Worm (Caenorhabditis elegans) whole organism, young adult: ENCODE results near the gene F58D12.1.

Source experiments
- K12H6.12 ChIP-seq: fragments of 200-800 bp; sonication (Bioruptor generic); optimal IDR thresholded peaks from 2 replicates; lab custom pipeline; 2018; ENCODE audit warnings: mild to moderate bottlenecking, missing genetic modification characterization, missing compliant biosample characterization
- T26A5.8 ChIP-seq: sonication (generic microtip); optimal IDR thresholded peaks from 2 replicates; lab custom pipeline; 2016; ENCODE audit warnings: missing genetic modification characterization, missing compliant biosample characterization
- Y53G8AR.9 ChIP-seq: fragments of 200-800 bp; sonication (Bioruptor generic); conservative IDR thresholded peaks from 2 replicates; pipeline ENCODE4 v1.3.6; 2022; ENCODE audit warnings: missing genetic modification reagents, missing genetic modification characterization, missing compliant biosample characterization
- aptf-2 ChIP-seq: fragments of 200-800 bp; sonication (Bioruptor generic); conservative IDR thresholded peaks from 2 replicates; pipeline ENCODE4 v1.3.6; 2022; ENCODE audit warnings: missing genetic modification reagents, missing genetic modification characterization, missing compliant biosample characterization
- attf-5 ChIP-seq: fragments of 200-800 bp; sonication (Bioruptor generic); optimal IDR thresholded peaks from 2 replicates; lab custom pipeline; 2018; ENCODE audit warnings: mild to moderate bottlenecking, missing genetic modification characterization, missing compliant biosample characterization
- attf-6 ChIP-seq: fragments of 200-800 bp; sonication (Bioruptor generic); IDR thresholded peaks from 2 replicates; pipeline ENCODE4 v1.3.6; 2022; ENCODE audit warnings: missing genetic modification reagents, missing genetic modification characterization, missing compliant biosample characterization
- bed-2 ChIP-seq: fragments of 200-800 bp; sonication (Bioruptor generic); IDR thresholded peaks from 2 replicates; pipeline ENCODE4 v1.3.6; 2022; ENCODE audit warnings: missing genetic modification reagents, missing genetic modification characterization, missing compliant biosample characterization
- ceh-91 ChIP-seq: fragments of 200-800 bp; sonication (Bioruptor generic); IDR thresholded peaks from 2 replicates; pipeline ENCODE4 v1.3.6; 2022; ENCODE audit warnings: missing genetic modification reagents, missing genetic modification characterization, missing compliant biosample characterization
- chd-7 ChIP-seq: sonication (generic microtip); optimal IDR thresholded peaks from 2 replicates; lab custom pipeline; 2016; ENCODE audit warnings: mild to moderate bottlenecking, missing genetic modification characterization, moderate library complexity, missing compliant biosample characterization
- fkh-3 ChIP-seq: sonication (generic microtip); optimal IDR thresholded peaks from 2 replicates; lab custom pipeline; 2016; ENCODE audit warnings: mild to moderate bottlenecking, missing genetic modification characterization, missing compliant biosample characterization
- him-1 ChIP-seq: sonication (generic microtip); optimal IDR thresholded peaks from 2 replicates; lab custom pipeline; 2016; ENCODE audit warnings: missing genotype, missing genetic modification reagents, missing genetic modification characterization, missing compliant biosample characterization
- hlh-26 ChIP-seq: fragments of 200-800 bp; sonication (Bioruptor generic); conservative IDR thresholded peaks from 2 replicates; pipeline ENCODE4 v1.3.6; 2022; ENCODE audit warnings: missing genetic modification reagents, missing genetic modification characterization, missing compliant biosample characterization
- hmg-1.2 ChIP-seq: fragments of 200-800 bp; sonication (Bioruptor generic); IDR thresholded peaks from 2 replicates; pipeline ENCODE4 v1.3.6; 2022; ENCODE audit warnings: missing genetic modification reagents, missing genetic modification characterization, missing compliant biosample characterization
- hsf-1 ChIP-seq: fragments of 200-800 bp; sonication (Bioruptor generic); IDR thresholded peaks from 2 replicates; pipeline ENCODE4 v1.3.6; 2022; ENCODE audit warnings: missing genetic modification reagents, missing genetic modification characterization, missing compliant biosample characterization
- lag-1 ChIP-seq: fragments of 200-800 bp; sonication (Bioruptor generic); IDR thresholded peaks from 2 replicates; pipeline ENCODE4 v1.3.6; 2022; ENCODE audit warnings: missing genetic modification reagents, missing genetic modification characterization, missing compliant biosample characterization
- let-526 ChIP-seq: fragments of 200-800 bp; sonication (Bioruptor generic); IDR thresholded peaks from 2 replicates; pipeline ENCODE4 v1.3.6; 2022; ENCODE audit warnings: missing genetic modification reagents, missing genetic modification characterization, missing compliant biosample characterization
- madf-6 ChIP-seq: fragments of 200-800 bp; sonication (Bioruptor generic); IDR thresholded peaks from 2 replicates; pipeline ENCODE4 v1.3.6; 2022; ENCODE audit warnings: missing genetic modification reagents, missing genetic modification characterization, missing compliant biosample characterization
- madf-8 ChIP-seq: fragments of 200-800 bp; sonication (Bioruptor generic); conservative IDR thresholded peaks from 2 replicates; pipeline ENCODE4 v1.3.6; 2022; ENCODE audit warnings: missing genetic modification reagents, missing genetic modification characterization, missing compliant biosample characterization
- mel-28 ChIP-seq: sonication (generic microtip); optimal IDR thresholded peaks from 2 replicates; lab custom pipeline; 2016; ENCODE audit warnings: borderline replicate concordance, mild to moderate bottlenecking, missing genetic modification characterization, missing compliant biosample characterization
- nhr-120 ChIP-seq: fragments of 200-800 bp; sonication (Bioruptor generic); IDR thresholded peaks from 2 replicates; pipeline ENCODE4 v1.3.6; 2022; ENCODE audit warnings: missing genetic modification characterization, missing compliant biosample characterization
- nhr-27 ChIP-seq: fragments of 200-800 bp; sonication (Bioruptor generic); optimal IDR thresholded peaks from 2 replicates; lab custom pipeline; 2018; ENCODE audit warnings: mild to moderate bottlenecking, missing genetic modification characterization, moderate library complexity, missing compliant biosample characterization
- nhr-90 ChIP-seq: sonication (generic microtip); optimal IDR thresholded peaks from 2 replicates; lab custom pipeline; 2016; ENCODE audit warnings: missing genotype, mild to moderate bottlenecking, missing genetic modification characterization, missing compliant biosample characterization
- pbrm-1 ChIP-seq: fragments of 200-800 bp; sonication (Bioruptor generic); IDR thresholded peaks from 2 replicates; pipeline ENCODE4 v1.3.6; 2022; ENCODE audit warnings: missing genetic modification reagents, missing genetic modification characterization, missing compliant biosample characterization
- pha-4 ChIP-seq: fragments of 150-350 bp; sonication (generic microtip); optimal IDR thresholded peaks from 2 replicates; lab custom pipeline; 2014; ENCODE audit warnings: missing biosample characterization, missing genetic modification reagents, missing genetic modification characterization
- rec-8 ChIP-seq, 2 experiments: sonication (generic microtip); optimal IDR thresholded peaks; 2 replicates each; lab custom pipeline; 2016; ENCODE audit warnings: mild to moderate bottlenecking in 2 of 2, missing genetic modification characterization in 2 of 2, missing genetic modification reagents in 2 of 2, missing genotype in 2 of 2, missing biosample characterization in 1 of 2, missing compliant biosample characterization in 1 of 2, moderate library complexity in 1 of 2
- repo-1 ChIP-seq: sonication (generic microtip); optimal IDR thresholded peaks from 2 replicates; lab custom pipeline; 2017; ENCODE audit warnings: mild to moderate bottlenecking, missing genetic modification characterization, missing compliant biosample characterization
- snpc-1.1 ChIP-seq: sonication (generic microtip); optimal IDR thresholded peaks from 2 replicates; lab custom pipeline; 2017; ENCODE audit warnings: missing genetic modification characterization, mild to moderate bottlenecking, missing compliant biosample characterization, antibody characterized with exemption, moderate library complexity, missing genotype, missing genetic modification reagents; ENCODE audit not compliant: insufficient read depth
- snpc-4 ChIP-seq, 5 experiments: fragments of 150-350 bp in 1 of 5; sonication (generic microtip) in 4 of 5; optimal IDR thresholded peaks; 2 replicates each; lab custom pipeline; 2014 to 2018; ENCODE audit warnings: missing genetic modification characterization in 5 of 5, missing biosample characterization in 3 of 5, antibody characterized with exemption in 2 of 5, mild to moderate bottlenecking in 2 of 5, missing compliant biosample characterization in 2 of 5, missing genotype in 2 of 5, moderate library complexity in 2 of 5, missing genetic modification reagents in 1 of 5
- tbp1 ChIP-seq: fragments of 200-800 bp; sonication (Bioruptor generic); optimal IDR thresholded peaks from 2 replicates; lab custom pipeline; 2018; ENCODE audit warnings: mild to moderate bottlenecking, missing genetic modification characterization, missing compliant biosample characterization
- unc-130 ChIP-seq: sonication (generic microtip); optimal IDR thresholded peaks from 2 replicates; lab custom pipeline; 2016; ENCODE audit warnings: missing genetic modification reagents, missing genetic modification characterization, missing compliant biosample characterization
- ztf-25 ChIP-seq: fragments of 200-800 bp; sonication (Bioruptor generic); IDR thresholded peaks from 2 replicates; pipeline ENCODE4 v1.3.6; 2022; ENCODE audit warnings: missing genetic modification reagents, missing genetic modification characterization, missing compliant biosample characterization
- ztf-6 ChIP-seq: fragments of 200-800 bp; sonication (Bioruptor generic); IDR thresholded peaks from 2 replicates; pipeline ENCODE4 v1.3.6; 2022; ENCODE audit warnings: missing genetic modification reagents, missing genetic modification characterization, missing compliant biosample characterization

F58D12.1 gene

ce11 chrV:14093805-14094204 lies 44.4 kb downstream of the F58D12.1 start, which contains the start of gene D1086.8:
D1086.8 (plus strand) TSS chrV:14094105.
- no peak for TF ChIP-seq pbrm-1

- no peak for TF ChIP-seq rec-8 (tag; optimal IDR thresholded peaks at IDR 0.05; lab: Kevin White, UChicago)
- no peak for TF ChIP-seq mel-28 (tag; lab: Kevin White, UChicago)
- peak; percentile 59 for TF ChIP-seq snpc-1.1 (tag; lab: Kevin White, UChicago)
- TF ChIP-seq hlh-26 (GFP tag; lab: Robert Waterston, UW), result no peak
- no peak for TF ChIP-seq ztf-25 (GFP tag; lab: Robert Waterston, UW)
- TF ChIP-seq hmg-1.2 (GFP tag; lab: Robert Waterston, UW), result peak; percentile 24; the same call in 1 of the 2 replicates
- TF ChIP-seq madf-8, result no peak
- no peak for TF ChIP-seq ztf-6 (GFP tag; lab: Robert Waterston, UW)
- no peak for TF ChIP-seq aptf-2 (GFP tag; lab: Robert Waterston, UW)
- no peak for TF ChIP-seq lag-1 (GFP tag; lab: Robert Waterston, UW)
- peak; percentile 16 for TF ChIP-seq tbp1 (GFP tag; lab: Kevin White, UChicago)
- no peak for TF ChIP-seq K12H6.12 (tag; lab: Kevin White, UChicago)
- no peak for TF ChIP-seq snpc-4 (GFP tag; optimal IDR thresholded peaks at IDR 0.05; lab: Kevin White, UChicago)
- peak in 2 of 4 experiments; percentile 36 to 70 for TF ChIP-seq snpc-4 (tag; optimal IDR thresholded peaks at IDR 0.05; lab: Kevin White, UChicago)
- no peak for TF ChIP-seq T26A5.8 (tag; lab: Kevin White, UChicago)
- no peak for TF ChIP-seq attf-5 (GFP tag; lab: Kevin White, UChicago)
- no peak for TF ChIP-seq nhr-120 (GFP tag; lab: Robert Waterston, UW)
- no peak for TF ChIP-seq madf-6
- no peak for TF ChIP-seq pha-4 (tag; lab: Kevin White, UChicago)
- no peak for TF ChIP-seq Y53G8AR.9 (GFP tag; lab: Robert Waterston, UW)
- no peak for TF ChIP-seq let-526 (GFP tag; lab: Robert Waterston, UW)
- TF ChIP-seq chd-7 (tag; lab: Kevin White, UChicago), result no peak
- TF ChIP-seq fkh-3, result no peak
- no peak for TF ChIP-seq repo-1 (tag; lab: Kevin White, UChicago)
Measured at ce11 chrV:14094546-14094945, 45.2 kb downstream of the F58D12.1 start.

- no peak for TF ChIP-seq attf-6 (GFP tag; lab: Robert Waterston, UW)
- TF ChIP-seq bed-2, result no peak
- no peak for TF ChIP-seq nhr-120 (GFP tag; lab: Robert Waterston, UW)
- TF ChIP-seq him-1, result no peak
- TF ChIP-seq ceh-91 (GFP tag; lab: Robert Waterston, UW), result no peak
Measured at ce11 chrV:14094953-14095352, 45.6 kb downstream of the F58D12.1 start.

ce11 chrV:14097358-14097757 lies 48.0 kb downstream of the F58D12.1 start:
- no peak for TF ChIP-seq nhr-27 (tag; lab: Kevin White, UChicago)
- no peak for TF ChIP-seq madf-8
- peak; percentile 10 for TF ChIP-seq snpc-4 (GFP tag; optimal IDR thresholded peaks at IDR 0.05; lab: Kevin White, UChicago)
- peak in 2 of 4 experiments; percentile 77 to 79 for TF ChIP-seq snpc-4 (tag; optimal IDR thresholded peaks at IDR 0.05; lab: Kevin White, UChicago)
- TF ChIP-seq mel-28 (tag; lab: Kevin White, UChicago), result no peak
- TF ChIP-seq snpc-1.1 (tag; lab: Kevin White, UChicago), result peak; percentile 78
- no peak for TF ChIP-seq nhr-90
- TF ChIP-seq hsf-1 (GFP tag; lab: Robert Waterston, UW), result no peak
- no peak for TF ChIP-seq unc-130 (GFP tag; lab: Kevin White, UChicago)
